Fruit fly (Drosophila melanogaster): ENCODE measurements around the gene Fum3.
A peak's percentile ranks its signal among the peaks of the same experiment; 100 is the strongest.

Fum3 gene

dm6 chr3L:11431251-11431925 is 34.3 kb downstream of the Fum3 start (continued):
- peak; percentile 18 for TF ChIP-seq CG6813 (GFP tag; optimal IDR thresholded peaks at IDR 0.05)
- TF ChIP-seq NFAT (GFP tag; IDR thresholded peaks at IDR 0.05) = peak; percentile 42; the same call in 1 of the 2 replicates
- no peak for TF ChIP-seq bbx (GFP tag; IDR thresholded peaks at IDR 0.05; ENCODE audit: partially characterized antibody)
- TF ChIP-seq Trl (optimal IDR thresholded peaks at IDR 0.05) = no peak
- TF ChIP-seq Trl (GFP tag; optimal IDR thresholded peaks at IDR 0.05) = peak; percentile 58
- TF ChIP-seq TFAM (GFP tag; optimal IDR thresholded peaks at IDR 0.05) = no peak
- no peak for TF ChIP-seq da (GFP tag; optimal IDR thresholded peaks at IDR 0.05)
- no peak for TF ChIP-seq CG10543 (GFP tag; optimal IDR thresholded peaks at IDR 0.05)
- TF ChIP-seq CG3838 (GFP tag; optimal IDR thresholded peaks at IDR 0.05) = no peak
- no peak for TF ChIP-seq CG10147 (GFP tag; optimal IDR thresholded peaks at IDR 0.05)
- peak; percentile 48 for TF ChIP-seq CG18262 (tag; optimal IDR thresholded peaks at IDR 0.05)
- peak; percentile 33 for TF ChIP-seq CG9727 (GFP tag; optimal IDR thresholded peaks at IDR 0.05)
- peak; percentile 71 for TF ChIP-seq oc (tag; optimal IDR thresholded peaks at IDR 0.05)
- TF ChIP-seq HLH3B (GFP tag; IDR thresholded peaks at IDR 0.05) = peak; percentile 75
- no peak for TF ChIP-seq Dref (GFP tag; IDR thresholded peaks at IDR 0.05)
- TF ChIP-seq CG32532 (GFP tag; IDR thresholded peaks at IDR 0.05) = peak; percentile 78
- TF ChIP-seq CG8924 (tag; optimal IDR thresholded peaks at IDR 0.05) = peak; percentile 36
- TF ChIP-seq bab2 (GFP tag; optimal IDR thresholded peaks at IDR 0.05) = peak; percentile 39
- TF ChIP-seq Med (GFP tag) = peak; percentile 92
- TF ChIP-seq shn (GFP tag; optimal IDR thresholded peaks at IDR 0.05) = peak; percentile 49
- TF ChIP-seq CG6272 (GFP tag; IDR thresholded peaks at IDR 0.05) = 0 out of 2 replicates have a peak, but pooled peaks have one; percentile 6
- TF ChIP-seq Dbx (GFP tag; IDR thresholded peaks at IDR 0.05) = 0 out of 3 replicates have a peak, but pooled peaks have one; percentile 55
- peak; percentile 83 for TF ChIP-seq CG17359 (tag; optimal IDR thresholded peaks at IDR 0.05)
- no peak for TF ChIP-seq prd (optimal IDR thresholded peaks at IDR 0.05)
- peak; percentile 85 for TF ChIP-seq prd (GFP tag; IDR thresholded peaks at IDR 0.05)
- no peak for TF ChIP-seq sim (GFP tag; IDR thresholded peaks at IDR 0.05)
- peak; percentile 55 for TF ChIP-seq fd96Cb (tag; optimal IDR thresholded peaks at IDR 0.05)
- peak; percentile 63 for TF ChIP-seq Meics (GFP tag; optimal IDR thresholded peaks at IDR 0.05)
- TF ChIP-seq Hmx (GFP tag; optimal IDR thresholded peaks at IDR 0.05) = no peak
- TF ChIP-seq rib (GFP tag; IDR thresholded peaks at IDR 0.05) = peak; percentile 68; the same call in 1 of the 2 replicates
- TF ChIP-seq phol (tag; optimal IDR thresholded peaks at IDR 0.05) = peak; percentile 59
- peak; percentile 42 for TF ChIP-seq disco-r (GFP tag; optimal IDR thresholded peaks at IDR 0.05)
- peak; percentile 38 for TF ChIP-seq cato (GFP tag; optimal IDR thresholded peaks at IDR 0.05; ENCODE audit: borderline replicate concordance)
- TF ChIP-seq CG10462 (GFP tag; optimal IDR thresholded peaks at IDR 0.05) = peak; percentile 40
- TF ChIP-seq hbn (GFP tag; IDR thresholded peaks at IDR 0.05; ENCODE audit: partially characterized antibody) = no peak
- peak; percentile 67 for TF ChIP-seq CG17612 (GFP tag; IDR thresholded peaks at IDR 0.05)
- TF ChIP-seq Mrtf (GFP tag; IDR thresholded peaks at IDR 0.05) = peak; percentile 77
- peak; percentile 53 for TF ChIP-seq gcm (GFP tag; optimal IDR thresholded peaks at IDR 0.05)
- TF ChIP-seq ci (GFP tag; IDR thresholded peaks at IDR 0.05) = peak; percentile 89
- peak; percentile 22 for TF ChIP-seq CG15514 (GFP tag; optimal IDR thresholded peaks at IDR 0.05)
- TF ChIP-seq hth (optimal IDR thresholded peaks at IDR 0.05) = no peak
- TF ChIP-seq CG8089 (GFP tag; optimal IDR thresholded peaks at IDR 0.05) = peak; percentile 56
- peak; percentile 90 for TF ChIP-seq Sox102F (GFP tag; optimal IDR thresholded peaks at IDR 0.05)
- no peak for TF ChIP-seq bigmax (GFP tag; optimal IDR thresholded peaks at IDR 0.05)
- TF ChIP-seq CG16813 (GFP tag; IDR thresholded peaks at IDR 0.05; ENCODE audit: partially characterized antibody) = no peak
- peak; percentile 20 for TF ChIP-seq NC2α (GFP tag; optimal IDR thresholded peaks at IDR 0.05)
- TF ChIP-seq CG4820 (GFP tag; optimal IDR thresholded peaks at IDR 0.05) = no peak
- TF ChIP-seq ftz-f1 (GFP tag; optimal IDR thresholded peaks at IDR 0.05) = no peak
- no peak for TF ChIP-seq BEAF-32 (GFP tag; optimal IDR thresholded peaks at IDR 0.05)
- TF ChIP-seq Awh (GFP tag; IDR thresholded peaks at IDR 0.05) = 0 out of 2 replicates have a peak, but pooled peaks have one; percentile 31

Data from whole organism, embryonic.